Fruit fly (Drosophila melanogaster): Measurements from ENCODE around the gene GckIII.

GckIII gene

dm6 chr3R:17080666-17081358 lies 4.5 kb upstream of the GckIII start (continued):
- TF ChIP-seq pan (optimal IDR thresholded peaks at IDR 0.05) = no peak
- peak in 1 of 2 experiments; percentile 96 for TF ChIP-seq pan (GFP tag; optimal IDR thresholded peaks at IDR 0.05 in 1 of 2, IDR thresholded peaks at IDR 0.05 in 1 of 2)
- peak; percentile 83 for TF ChIP-seq CG18011 (GFP tag; optimal IDR thresholded peaks at IDR 0.05)
- peak; percentile 98 for TF ChIP-seq CG15073 (GFP tag; optimal IDR thresholded peaks at IDR 0.05)
- TF ChIP-seq CG5180 (GFP tag; optimal IDR thresholded peaks at IDR 0.05) = peak; percentile 88
- peak; percentile 91 for TF ChIP-seq CG30431 (GFP tag; optimal IDR thresholded peaks at IDR 0.05)
- TF ChIP-seq tap (tag; optimal IDR thresholded peaks at IDR 0.05) = peak; percentile 93
- TF ChIP-seq Rfx (GFP tag; IDR thresholded peaks at IDR 0.05) = peak; percentile 92
- peak; percentile 88 for TF ChIP-seq CG9817 (tag; optimal IDR thresholded peaks at IDR 0.05)
- TF ChIP-seq Dip2 (GFP tag; IDR thresholded peaks at IDR 0.05) = peak; percentile 41; the same call in 1 of the 2 replicates
- TF ChIP-seq ind (GFP tag; optimal IDR thresholded peaks at IDR 0.05) = peak; percentile 92
- peak; percentile 89 for TF ChIP-seq CG3065 (GFP tag; optimal IDR thresholded peaks at IDR 0.05)
- peak; percentile 97 for TF ChIP-seq odd (GFP tag; optimal IDR thresholded peaks at IDR 0.05)
- TF ChIP-seq kah (GFP tag; optimal IDR thresholded peaks at IDR 0.05) = peak; percentile 90
- peak; percentile 66; the same call in 1 of the 2 replicates for TF ChIP-seq sens-2 (GFP tag; IDR thresholded peaks at IDR 0.05)
- peak; percentile 63 for TF ChIP-seq CG17802 (tag; optimal IDR thresholded peaks at IDR 0.05)
- peak; percentile 71 for TF ChIP-seq MTF-1 (GFP tag; optimal IDR thresholded peaks at IDR 0.05; ENCODE audit: borderline replicate concordance)
- TF ChIP-seq CG3281 (GFP tag; optimal IDR thresholded peaks at IDR 0.05) = peak; percentile 95
- TF ChIP-seq lov (optimal IDR thresholded peaks at IDR 0.05) = no peak
- TF ChIP-seq lov (GFP tag; IDR thresholded peaks at IDR 0.05) = peak; percentile 90
- peak; percentile 96 for TF ChIP-seq Max (GFP tag; optimal IDR thresholded peaks at IDR 0.05)
- peak; percentile 91 for TF ChIP-seq fd3F (GFP tag; optimal IDR thresholded peaks at IDR 0.05)
- TF ChIP-seq Sry-δ (GFP tag; optimal IDR thresholded peaks at IDR 0.05) = no peak
- TF ChIP-seq CG10147 (GFP tag; optimal IDR thresholded peaks at IDR 0.05) = peak; percentile 88
- peak; percentile 93 for TF ChIP-seq cwo (GFP tag; optimal IDR thresholded peaks at IDR 0.05)
- peak; percentile 73 for TF ChIP-seq ab (GFP tag; optimal IDR thresholded peaks at IDR 0.05)
- peak; percentile 78 for TF ChIP-seq TFAM (GFP tag; optimal IDR thresholded peaks at IDR 0.05)
- TF ChIP-seq CG13296 (GFP tag; optimal IDR thresholded peaks at IDR 0.05) = peak; percentile 94
- TF ChIP-seq onecut (GFP tag; IDR thresholded peaks at IDR 0.05) = peak; percentile 91
- TF ChIP-seq CG8478 (optimal IDR thresholded peaks at IDR 0.05) = no peak
- TF ChIP-seq CG10565 (GFP tag; optimal IDR thresholded peaks at IDR 0.05) = peak; percentile 87
- peak; percentile 89 for TF ChIP-seq sisA (GFP tag; IDR thresholded peaks at IDR 0.05)
- peak; percentile 92 for TF ChIP-seq CG14441 (GFP tag; IDR thresholded peaks at IDR 0.05)
- peak; percentile 86 for TF ChIP-seq HLH54F (GFP tag; optimal IDR thresholded peaks at IDR 0.05)
- peak; percentile 95 for TF ChIP-seq CG18599 (GFP tag; optimal IDR thresholded peaks at IDR 0.05)
- TF ChIP-seq bcd (GFP tag; optimal IDR thresholded peaks at IDR 0.05) = peak; percentile 96
- peak; percentile 97 for TF ChIP-seq unpg (GFP tag; optimal IDR thresholded peaks at IDR 0.05)
- peak; percentile 64 for TF ChIP-seq pros (GFP tag; optimal IDR thresholded peaks at IDR 0.05)
- peak; percentile 98 for TF ChIP-seq Sox100B (GFP tag; optimal IDR thresholded peaks at IDR 0.05)
- TF ChIP-seq CG9932 (GFP tag; IDR thresholded peaks at IDR 0.05) = peak; percentile 86
- TF ChIP-seq ewg (GFP tag; optimal IDR thresholded peaks at IDR 0.05) = peak; percentile 90
- peak; percentile 87 for TF ChIP-seq Atf-2 (GFP tag; optimal IDR thresholded peaks at IDR 0.05)
- peak; percentile 91 for TF ChIP-seq CG18764 (GFP tag; optimal IDR thresholded peaks at IDR 0.05)
- peak; percentile 96 for TF ChIP-seq CG1529 (GFP tag; optimal IDR thresholded peaks at IDR 0.05)
- TF ChIP-seq Dp (GFP tag; optimal IDR thresholded peaks at IDR 0.05) = no peak
- peak; percentile 88 for TF ChIP-seq ara (GFP tag; IDR thresholded peaks at IDR 0.05)
- TF ChIP-seq aop (GFP tag; IDR thresholded peaks at IDR 0.05) = no peak
- TF ChIP-seq CG2678 (tag; optimal IDR thresholded peaks at IDR 0.05) = peak; percentile 97
- TF ChIP-seq CG31388 (GFP tag; optimal IDR thresholded peaks at IDR 0.05) = peak; percentile 73
- peak; percentile 96 for TF ChIP-seq CoRest (tag; optimal IDR thresholded peaks at IDR 0.05)
